Fruit fly (Drosophila melanogaster): ENCODE data around the gene CG7781.

- TF ChIP-seq CTCF (optimal IDR thresholded peaks at IDR 0.05) (no peak), CG8478 (optimal IDR thresholded peaks at IDR 0.05) (no peak)
Observed at dm6 chr2L:8361204-8361952, 36.2 kb upstream of the CG7781 start.

All from S2 (cell line).